Fruit fly (Drosophila melanogaster): ENCODE data around the gene CG3062.
A peak's percentile ranks its signal among the peaks of the same experiment; 100 is the strongest.

Gene CG3062

DNA sequence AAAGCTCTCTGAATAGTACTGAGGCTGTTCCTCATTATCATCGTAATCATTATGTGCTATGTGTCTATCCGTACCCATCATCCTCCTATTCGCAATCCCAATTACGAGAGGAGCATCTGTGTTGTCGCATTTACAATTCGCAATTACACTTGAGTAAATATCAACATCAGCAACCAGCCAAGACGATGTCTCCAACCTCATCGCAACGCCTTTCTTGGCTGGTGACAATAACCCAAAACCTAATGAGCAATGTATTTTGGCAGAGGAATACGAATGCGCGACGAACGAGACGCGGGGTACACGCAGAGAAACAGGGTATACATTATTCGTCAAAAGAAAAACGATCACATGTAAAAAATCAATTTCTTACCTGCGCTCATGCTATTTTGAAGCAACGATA lies 34.2 kb downstream of the CG3062 start (continued):
- TF ChIP-seq ham (GFP tag; IDR thresholded peaks at IDR 0.05) (no peak), peb (GFP tag; IDR thresholded peaks at IDR 0.05) (no peak), CG10274 (GFP tag; optimal IDR thresholded peaks at IDR 0.05) (no peak), CG7839 (tag; optimal IDR thresholded peaks at IDR 0.05) (no peak), CG31441 (GFP tag; IDR thresholded peaks at IDR 0.05) (no peak), CG6683 (GFP tag; optimal IDR thresholded peaks at IDR 0.05) (peak; percentile 5), CG3995 (GFP tag; optimal IDR thresholded peaks at IDR 0.05) (no peak), nerfin-2 (GFP tag; IDR thresholded peaks at IDR 0.05; ENCODE audit: partially characterized antibody) (no peak), nau (GFP tag; optimal IDR thresholded peaks at IDR 0.05) (no peak), sc (optimal IDR thresholded peaks at IDR 0.05) (no peak), sc (GFP tag; optimal IDR thresholded peaks at IDR 0.05) (no peak), B-H1 (GFP tag; IDR thresholded peaks at IDR 0.05) (no peak), HLH3B (GFP tag; IDR thresholded peaks at IDR 0.05) (no peak), PHDP (tag; optimal IDR thresholded peaks at IDR 0.05) (peak; percentile 34), CG34422 (GFP tag; IDR thresholded peaks at IDR 0.05) (no peak), dmrt99B (tag; optimal IDR thresholded peaks at IDR 0.05) (peak; percentile 17), CG6854 (GFP tag; optimal IDR thresholded peaks at IDR 0.05) (no peak), fd64A (GFP tag; optimal IDR thresholded peaks at IDR 0.05) (no peak), tx (GFP tag; optimal IDR thresholded peaks at IDR 0.05) (no peak), Gsc (GFP tag; IDR thresholded peaks at IDR 0.05) (no peak), CG15696 (tag; optimal IDR thresholded peaks at IDR 0.05) (no peak), Oaz (GFP tag; IDR thresholded peaks at IDR 0.05) (no peak), CG11247 (GFP tag; IDR thresholded peaks at IDR 0.05) (no peak), Ptx1 (GFP tag; IDR thresholded peaks at IDR 0.05) (0 out of 2 replicates have a peak, but pooled peaks have one; percentile 5), Nf-YC (tag; optimal IDR thresholded peaks at IDR 0.05) (no peak), sob (GFP tag; IDR thresholded peaks at IDR 0.05) (no peak), CG7786 (GFP tag; optimal IDR thresholded peaks at IDR 0.05) (peak; percentile 18), CG12104 (GFP tag; optimal IDR thresholded peaks at IDR 0.05) (no peak), Doc3 (GFP tag; IDR thresholded peaks at IDR 0.05; ENCODE audit: partially characterized antibody) (no peak), CG12659 (GFP tag; optimal IDR thresholded peaks at IDR 0.05) (peak; percentile 5), Max (GFP tag; optimal IDR thresholded peaks at IDR 0.05) (no peak), E2f2 (GFP tag; IDR thresholded peaks at IDR 0.05) (no peak), Hr78 (GFP tag; optimal IDR thresholded peaks at IDR 0.05) (no peak), Asciz (GFP tag; optimal IDR thresholded peaks at IDR 0.05) (no peak), Bteb2 (GFP tag; optimal IDR thresholded peaks at IDR 0.05) (no peak), kay (GFP tag; optimal IDR thresholded peaks at IDR 0.05) (no peak), rib (GFP tag; IDR thresholded peaks at IDR 0.05) (0 out of 2 replicates have a peak, but pooled peaks have one; percentile 36), CG13424 (tag; optimal IDR thresholded peaks at IDR 0.05) (no peak), CG11696 (GFP tag; IDR thresholded peaks at IDR 0.05) (no peak), gsb-n (tag; optimal IDR thresholded peaks at IDR 0.05) (no peak), ind (GFP tag; optimal IDR thresholded peaks at IDR 0.05) (no peak), Dref (GFP tag; IDR thresholded peaks at IDR 0.05) (no peak), CG10543 (GFP tag; optimal IDR thresholded peaks at IDR 0.05) (no peak), CG18764 (GFP tag; optimal IDR thresholded peaks at IDR 0.05) (no peak), Dbx (GFP tag; IDR thresholded peaks at IDR 0.05) (0 out of 3 replicates have a peak, but pooled peaks have one; percentile 23), Pdp1 (GFP tag; optimal IDR thresholded peaks at IDR 0.05) (no peak), Jarid2 (GFP tag; optimal IDR thresholded peaks at IDR 0.05) (no peak), tin (GFP tag; optimal IDR thresholded peaks at IDR 0.05) (no peak), NFAT (GFP tag; IDR thresholded peaks at IDR 0.05) (no peak), knrl (GFP tag; IDR thresholded peaks at IDR 0.05; ENCODE audit: partially characterized antibody) (no peak), unpg (GFP tag; optimal IDR thresholded peaks at IDR 0.05) (no peak), ewg (GFP tag; optimal IDR thresholded peaks at IDR 0.05) (no peak)

All from whole organism, embryonic.